Fruit fly (Drosophila melanogaster): ENCODE results near the gene CG12692.

Gene CG12692

DNA sequence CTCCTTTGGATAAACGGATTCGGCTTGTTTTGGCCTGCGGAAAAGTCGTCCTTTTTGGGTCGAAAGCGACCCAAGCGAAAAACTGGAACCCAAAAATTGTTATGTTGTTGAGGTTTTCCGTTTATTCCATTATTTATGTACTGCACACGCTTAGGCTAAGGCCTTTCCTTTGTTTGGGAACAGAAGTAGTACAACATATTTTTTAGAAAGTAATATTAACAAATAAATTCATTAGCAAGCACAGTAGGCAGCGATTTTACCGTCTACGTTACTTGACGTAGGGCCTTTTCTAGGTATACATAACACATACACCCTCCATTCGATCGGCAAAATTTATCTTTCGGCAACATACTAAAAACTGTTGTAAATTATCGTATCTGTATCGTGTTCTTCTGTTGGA lies 33.7 kb downstream of the CG12692 start, which contains the start of gene CG15572:
CG15572 (plus strand) TSS at position 301 of the 400 bp plus-strand sequence.
- TF ChIP-seq noc (tag; optimal IDR thresholded peaks at IDR 0.05): no peak

DNA sequence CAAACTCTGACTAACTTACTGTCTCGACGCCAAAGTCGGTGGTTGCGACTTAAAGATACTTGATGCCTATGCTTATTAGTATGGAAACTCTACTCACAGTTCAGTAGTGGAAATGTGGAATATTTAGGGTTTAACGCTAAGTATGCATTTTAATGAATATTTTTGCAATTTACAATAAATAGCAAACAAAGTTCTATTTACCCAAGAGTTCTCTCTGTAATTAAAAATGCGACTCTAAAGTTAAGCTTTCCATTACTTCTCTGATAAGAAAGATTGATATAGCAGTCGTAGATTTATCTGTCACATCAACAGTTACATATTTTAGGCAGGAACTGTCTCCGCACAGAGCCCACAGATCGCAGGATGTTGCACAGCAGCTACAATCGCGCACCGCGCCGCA lies 36.3 kb downstream of the CG12692 start, which contains the start of gene CG12691:
CG12691 (plus strand) TSS at position 301 of the 400 bp plus-strand sequence.
- no peak for TF ChIP-seq noc (tag; optimal IDR thresholded peaks at IDR 0.05)

DNA sequence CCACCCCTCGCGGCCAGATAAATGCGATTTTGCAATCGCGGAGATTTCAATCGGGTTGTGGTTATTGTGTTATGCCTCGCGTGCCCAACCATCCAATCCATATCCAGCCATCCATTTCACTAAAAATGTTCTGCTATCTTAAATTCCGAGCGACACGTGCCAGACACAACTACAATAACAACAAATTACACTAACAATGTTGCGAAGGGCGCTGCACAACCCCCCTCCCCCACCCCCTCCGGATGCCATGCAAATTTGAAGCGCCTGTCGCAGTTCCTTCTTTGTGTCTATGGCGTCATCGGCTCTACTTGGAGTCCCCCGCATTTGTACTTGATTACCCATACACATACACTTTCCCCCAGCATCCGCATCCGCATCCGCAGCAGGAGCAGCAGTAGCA lies 36.8 kb downstream of the CG12692 start:
- TF ChIP-seq noc (tag; optimal IDR thresholded peaks at IDR 0.05): no peak

DNA sequence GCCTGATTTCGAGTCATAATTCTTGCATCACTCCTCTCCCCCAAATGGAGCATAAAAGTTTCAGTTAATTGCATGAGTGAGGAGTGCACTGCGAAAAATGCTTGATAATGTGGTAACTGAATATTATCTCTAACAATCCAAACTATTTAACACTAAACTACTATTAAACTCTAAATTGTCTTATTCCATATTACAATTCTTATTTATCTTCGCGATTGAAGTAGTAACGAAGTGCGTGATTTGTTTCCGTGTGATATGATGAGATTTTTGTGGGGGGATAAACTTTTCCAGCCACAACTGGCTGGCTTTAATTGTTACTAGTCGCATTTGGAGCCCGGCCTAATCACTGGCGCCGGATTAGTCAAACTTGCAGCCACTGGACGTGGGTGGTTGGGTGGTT lies 37.8 kb downstream of the CG12692 start:
- TF ChIP-seq noc (tag; optimal IDR thresholded peaks at IDR 0.05): no peak

DNA sequence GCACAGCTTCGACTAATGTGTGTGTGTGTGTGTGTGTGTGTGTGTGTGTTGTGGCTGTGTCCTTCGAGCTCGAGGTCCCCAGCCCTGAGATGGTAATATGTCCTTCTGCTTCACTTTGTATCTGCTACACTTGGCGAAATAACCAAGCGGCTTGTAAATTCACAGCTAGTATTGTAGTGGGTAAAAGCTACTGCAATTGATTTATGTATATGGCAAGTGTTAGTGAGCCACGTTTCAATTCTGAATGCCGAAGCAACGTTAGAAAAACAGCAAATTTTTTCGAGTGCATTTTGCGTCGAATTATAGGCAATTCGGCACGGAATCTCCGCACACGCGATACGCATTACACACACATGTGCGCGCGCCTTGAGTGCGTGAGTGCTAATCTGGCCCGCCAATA lies 39.5 kb downstream of the CG12692 start:
- no peak for TF ChIP-seq noc (tag; optimal IDR thresholded peaks at IDR 0.05)

DNA sequence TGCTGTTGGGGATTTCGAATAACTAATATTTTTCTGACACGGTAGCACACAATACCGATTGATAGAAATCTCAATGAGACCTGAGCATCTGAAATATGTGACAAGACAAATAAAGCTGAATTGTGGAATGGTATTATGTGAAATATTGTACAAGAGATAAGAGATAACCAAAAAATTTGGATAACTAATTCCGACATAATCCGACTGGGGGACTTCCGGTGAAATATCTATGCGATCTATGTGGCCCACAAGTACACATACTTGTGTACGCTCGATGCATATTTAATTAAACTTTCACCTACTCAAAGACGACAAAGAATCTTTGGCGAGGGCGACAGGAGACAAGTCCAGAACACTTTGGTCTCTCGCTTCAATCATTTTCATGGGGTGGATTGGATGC lies 49.5 kb downstream of the CG12692 start, which contains the start of gene CG15576:
CG15576 (minus strand) TSS at position 101 of the 400 bp plus-strand sequence.
- TF ChIP-seq noc (tag; optimal IDR thresholded peaks at IDR 0.05): no peak
